Fruit fly (Drosophila melanogaster) whole organism, adult: ENCODE measurements around the gene CG45076.

ENCODE experiments used
- CG11617 ChIP-seq: fragments of 200-800 bp; sonication (Bioruptor generic); optimal IDR thresholded peaks from 2 replicates; lab custom pipeline; 2017; ENCODE audit warnings: mild to moderate bottlenecking, missing biosample characterization, missing genetic modification reagents, missing genetic modification characterization
- CG12768 ChIP-seq: fragments of 200-800 bp; sonication (Bioruptor generic); optimal IDR thresholded peaks from 2 replicates; lab custom pipeline; 2017; ENCODE audit warnings: missing biosample characterization, missing genetic modification characterization, mild to moderate bottlenecking, moderate library complexity, missing genetic modification reagents
- CG7045 ChIP-seq: fragments of 200-800 bp; sonication (Bioruptor generic); optimal IDR thresholded peaks from 2 replicates; lab custom pipeline; 2017; ENCODE audit warnings: missing biosample characterization, mild to moderate bottlenecking, missing genetic modification characterization
- CG7101 ChIP-seq: fragments of 200-800 bp; sonication (Bioruptor generic); optimal IDR thresholded peaks from 2 replicates; lab custom pipeline; 2018; ENCODE audit warnings: missing biosample characterization, mild to moderate bottlenecking, missing genetic modification characterization, moderate library complexity
- Hr96 ChIP-seq: fragments of 200-800 bp; sonication (Bioruptor generic); optimal IDR thresholded peaks from 2 replicates; lab custom pipeline; 2016; ENCODE audit warnings: missing biosample characterization, missing genetic modification characterization
- bab1 ChIP-seq: fragments of 200-800 bp; sonication (Bioruptor generic); optimal IDR thresholded peaks from 3 replicates; lab custom pipeline; 2019; ENCODE audit warnings: missing biosample characterization, mild to moderate bottlenecking, missing genetic modification characterization, moderate library complexity
- cic ChIP-seq: fragments of 200-800 bp; sonication (Bioruptor generic); optimal IDR thresholded peaks from 2 replicates; lab custom pipeline; 2017; ENCODE audit warnings: missing biosample characterization, mild to moderate bottlenecking, missing genetic modification characterization, moderate library complexity
- cnc ChIP-seq, 2 experiments: fragments of >200 bp; optimal IDR thresholded peaks; 2 replicates each; lab custom pipeline; 2017
- ovo ChIP-seq: fragments of 200-800 bp; sonication (Bioruptor generic); optimal IDR thresholded peaks from 2 replicates; lab custom pipeline; 2016; ENCODE audit warnings: missing biosample characterization, missing genetic modification characterization
- pad ChIP-seq: fragments of 200-800 bp; sonication (Bioruptor generic); optimal IDR thresholded peaks from 3 replicates; lab custom pipeline; 2017; ENCODE audit warnings: missing biosample characterization, missing genetic modification characterization, mild to moderate bottlenecking, moderate library complexity, missing genetic modification reagents
- toe ChIP-seq: fragments of 200-800 bp; sonication (Bioruptor generic); optimal IDR thresholded peaks from 2 replicates; lab custom pipeline; 2016; ENCODE audit warnings: missing biosample characterization, missing genetic modification characterization

dm6 chr3R:10751061-10751460, 26.1 kb downstream of the CG45076 start, which contains the start of gene TkR86C:
- TF ChIP-seq bab1 (GFP tag; lab: Kevin White, UChicago) (no peak), ovo (GFP tag; lab: Kevin White, UChicago) (no peak), CG11617 (GFP tag; lab: Kevin White, UChicago) (no peak), pad (GFP tag; lab: Kevin White, UChicago) (no peak), Hr96 (GFP tag; lab: Kevin White, UChicago) (no peak), CG7101 (tag; lab: Kevin White, UChicago) (no peak), cnc (optimal IDR thresholded peaks at IDR 0.05; lab: Kevin White, UChicago) (no peak), cic (no peak), CG12768 (no peak), toe (GFP tag; lab: Kevin White, UChicago) (no peak), CG7045 (GFP tag; lab: Kevin White, UChicago) (no peak)
